Fruit fly (Drosophila melanogaster) S2 (cell line): ENCODE data around the gene Atg6.

Experiments
- CG8478 ChIP-seq: fragments of >200 bp; optimal IDR thresholded peaks from 2 replicates; lab custom pipeline; 2018
- CTCF ChIP-seq, 2 experiments: fragments of >200 bp; optimal IDR thresholded peaks; 2 replicates each; lab custom pipeline; 2018

- TF ChIP-seq CG8478 (lab: Kevin White, UChicago) = no peak
- TF ChIP-seq CTCF (optimal IDR thresholded peaks at IDR 0.05; lab: Kevin White, UChicago) = no peak
These were observed 24.7 kb downstream of the Atg6 start for dm6 chr3R:24025715-24026467.
